Worm (Caenorhabditis elegans) whole organism, midembryonic: Measurements from ENCODE around the gene srt-67.

Experiments
- T22C8.4 ChIP-seq: fragments of 200-800 bp; sonication (Bioruptor generic); IDR thresholded peaks from 2 replicates; pipeline ENCODE4 v1.3.6; 2022; ENCODE audit warnings: missing genetic modification characterization, missing compliant biosample characterization
- cog-1 ChIP-seq: sonication (generic microtip); optimal IDR thresholded peaks from 2 replicates; lab custom pipeline; 2016; ENCODE audit warnings: missing genetic modification characterization, missing compliant biosample characterization
- flt-1 ChIP-seq: fragments of 200-800 bp; sonication (Bioruptor generic); IDR thresholded peaks from 2 replicates; pipeline ENCODE4 v1.3.6; 2022; ENCODE audit warnings: missing genetic modification characterization, missing compliant biosample characterization
- klf-2 ChIP-seq: fragments of 200-800 bp; sonication (Bioruptor generic); conservative IDR thresholded peaks from 2 replicates; pipeline ENCODE4 v1.3.6; 2022; ENCODE audit warnings: missing genetic modification reagents, missing genetic modification characterization, missing compliant biosample characterization
- med-1 ChIP-seq: sonication (generic microtip); optimal IDR thresholded peaks from 2 replicates; lab custom pipeline; 2017; ENCODE audit warnings: missing genetic modification characterization, mild to moderate bottlenecking, missing compliant biosample characterization, antibody characterized with exemption, missing genetic modification reagents; ENCODE audit not compliant: insufficient read depth
- ref-1 ChIP-seq: fragments of 200-800 bp; sonication (Bioruptor generic); conservative IDR thresholded peaks from 2 replicates; pipeline ENCODE4 v1.3.6; 2022; ENCODE audit warnings: missing genetic modification reagents, missing genetic modification characterization, missing compliant biosample characterization
- tab-1 ChIP-seq: fragments of 200-800 bp; sonication (Bioruptor generic); IDR thresholded peaks from 2 replicates; pipeline ENCODE4 v1.3.6; 2022; ENCODE audit warnings: missing genetic modification characterization, missing compliant biosample characterization
- ztf-23 ChIP-seq: fragments of 200-800 bp; sonication (Bioruptor generic); IDR thresholded peaks from 2 replicates; pipeline ENCODE4 v1.3.6; 2022; ENCODE audit warnings: missing genetic modification reagents, missing genetic modification characterization, missing compliant biosample characterization
- ztf-29 ChIP-seq: fragments of 200-800 bp; sonication (Bioruptor generic); IDR thresholded peaks from 2 replicates; pipeline ENCODE4 v1.3.6; 2022; ENCODE audit warnings: missing genetic modification reagents, missing genetic modification characterization, missing compliant biosample characterization

ce11 chrV:5243036-5243435, 14.2 kb downstream of the srt-67 start, which contains the start of gene cest-35.1:
- TF ChIP-seq med-1 (no peak), tab-1 (GFP tag; lab: Robert Waterston, UW) (no peak), ztf-29 (GFP tag; lab: Robert Waterston, UW) (no peak), cog-1 (no peak), ref-1 (no peak), ztf-23 (GFP tag; lab: Robert Waterston, UW) (no peak), klf-2 (GFP tag; lab: Robert Waterston, UW) (no peak), flt-1 (GFP tag; lab: Robert Waterston, UW) (no peak), T22C8.4 (GFP tag; lab: Robert Waterston, UW) (no peak)
